Fruit fly (Drosophila melanogaster): ENCODE measurements around the gene CG10862.

- TF ChIP-seq CG9139 (GFP tag; optimal IDR thresholded peaks at IDR 0.05) (no peak), vri (GFP tag; optimal IDR thresholded peaks at IDR 0.05) (no peak), CG6854 (GFP tag; optimal IDR thresholded peaks at IDR 0.05) (no peak), Sox102F (GFP tag; optimal IDR thresholded peaks at IDR 0.05) (no peak), CG4318 (GFP tag; optimal IDR thresholded peaks at IDR 0.05) (no peak)
These were observed 8.8 kb downstream of the CG10862 start for dm6 chr3L:3645628-3646360.

All from whole organism, prepupa.